Fruit fly (Drosophila melanogaster): ENCODE data around the gene CG43373.

The CG43373 gene

DNA sequence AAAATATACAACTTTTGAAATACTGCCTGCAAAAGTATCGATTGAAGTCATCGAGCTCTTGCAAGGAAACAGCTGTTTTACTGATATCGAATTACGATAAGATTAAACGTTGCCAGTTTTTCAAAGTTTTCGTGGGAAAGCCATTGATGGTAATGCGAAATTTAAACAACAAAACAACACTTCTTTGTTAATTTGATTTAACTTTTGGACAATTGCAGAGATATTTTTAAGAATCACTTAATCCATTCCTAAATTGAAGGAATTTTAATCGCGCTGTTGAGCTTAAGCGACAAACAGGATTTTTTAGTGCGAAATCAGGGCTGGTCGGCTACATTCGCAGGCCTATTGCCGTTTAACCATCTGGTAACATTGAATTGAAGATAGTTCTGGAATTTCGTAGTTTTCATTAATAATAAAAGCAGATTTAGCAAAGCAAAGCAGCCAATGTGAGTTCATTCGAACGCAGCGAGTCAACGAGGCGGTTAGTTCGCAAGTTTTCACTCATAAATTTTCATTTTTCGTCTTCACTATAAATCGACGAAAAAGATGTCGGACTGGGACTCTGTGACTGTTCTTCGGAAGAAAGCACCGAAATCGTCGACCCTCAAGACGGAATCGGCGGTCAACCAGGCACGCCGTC lies 31.3 kb upstream of the CG43373 start, which contains the start of gene mbf1 (continued):
- TF ChIP-seq Hmr (GFP tag; optimal IDR thresholded peaks at IDR 0.05) (peak; percentile 11), CG17359 (tag; optimal IDR thresholded peaks at IDR 0.05) (no peak), Xbp1 (GFP tag; optimal IDR thresholded peaks at IDR 0.05) (no peak), Hsf (GFP tag; optimal IDR thresholded peaks at IDR 0.05) (peak; percentile 43), sim (GFP tag; IDR thresholded peaks at IDR 0.05) (no peak), Neu2 (GFP tag; optimal IDR thresholded peaks at IDR 0.05; ENCODE audit: borderline replicate concordance) (no peak), az2 (GFP tag; optimal IDR thresholded peaks at IDR 0.05) (no peak), bcd (GFP tag; optimal IDR thresholded peaks at IDR 0.05) (peak; percentile 29), Bdp1 (GFP tag; optimal IDR thresholded peaks at IDR 0.05) (no peak), CG18262 (tag; optimal IDR thresholded peaks at IDR 0.05) (peak; percentile 5), CG18599 (GFP tag; optimal IDR thresholded peaks at IDR 0.05) (no peak)

DNA sequence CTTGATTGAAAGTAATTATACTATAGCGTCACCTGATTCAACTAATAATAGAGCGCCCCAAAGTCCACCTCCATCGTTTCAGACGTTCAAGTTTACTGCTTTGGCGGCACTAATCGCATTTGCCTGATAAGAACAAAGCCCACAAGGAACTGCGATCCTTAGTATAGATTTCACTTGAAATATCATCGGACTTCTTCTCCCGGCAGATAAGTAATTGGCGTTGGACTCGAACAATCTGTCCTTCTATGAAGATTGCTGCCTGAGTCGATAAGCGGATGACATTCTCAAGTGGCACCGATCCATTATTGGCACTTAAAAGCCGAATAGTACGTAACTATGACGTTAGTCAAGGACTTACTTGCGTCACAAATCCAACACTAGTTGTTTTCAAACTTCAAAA lies 30.1 kb upstream of the CG43373 start, which contains the start of gene Mipp1:
TSS of gene Mipp1 (minus strand) at position 101 of the 400 bp plus-strand sequence.
- TF ChIP-seq grn (GFP tag; optimal IDR thresholded peaks at IDR 0.05) (peak; percentile 33), exex (tag; optimal IDR thresholded peaks at IDR 0.05) (peak; percentile 77)

DNA sequence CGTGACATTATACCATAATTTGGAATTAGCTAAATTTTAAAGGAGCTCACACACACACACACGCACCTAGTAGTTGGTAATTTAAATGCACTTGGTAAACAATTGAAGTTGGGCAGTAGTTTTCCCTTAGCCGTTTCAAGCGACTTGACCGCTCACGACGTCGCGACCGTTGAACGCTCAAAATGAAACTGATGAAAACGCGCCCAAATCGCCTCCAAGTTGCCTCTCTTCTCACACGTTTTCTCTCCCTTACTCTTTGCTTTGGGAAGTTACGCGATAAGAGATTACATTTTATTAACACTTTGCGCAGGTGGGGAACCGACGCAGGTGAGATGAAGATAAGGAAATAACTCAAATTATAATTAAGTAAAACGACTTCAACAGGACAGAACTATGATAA lies 29.0 kb upstream of the CG43373 start:
- peak; percentile 39; the same call in 1 of the 2 replicates for TF ChIP-seq Atf6 (GFP tag; IDR thresholded peaks at IDR 0.05)
- peak; percentile 1 for TF ChIP-seq CHES-1-like (GFP tag; optimal IDR thresholded peaks at IDR 0.05)
- TF ChIP-seq mirr (GFP tag; optimal IDR thresholded peaks at IDR 0.05) = peak; percentile 9
- peak; percentile 60 to 81 for TF ChIP-seq Trl (optimal IDR thresholded peaks at IDR 0.05)
- no peak for TF ChIP-seq Trl (GFP tag; optimal IDR thresholded peaks at IDR 0.05)
- TF ChIP-seq CG15269 (tag; optimal IDR thresholded peaks at IDR 0.05) = peak; percentile 19
- TF ChIP-seq oc (tag; optimal IDR thresholded peaks at IDR 0.05) = peak; percentile 19
- peak; percentile 33 for TF ChIP-seq kni (GFP tag; optimal IDR thresholded peaks at IDR 0.05)
- no peak for TF ChIP-seq sug (tag; optimal IDR thresholded peaks at IDR 0.05)
- TF ChIP-seq Dad (GFP tag; optimal IDR thresholded peaks at IDR 0.05) = no peak
- peak; percentile 16 for TF ChIP-seq Vsx1 (GFP tag; optimal IDR thresholded peaks at IDR 0.05)
- peak; percentile 37 for TF ChIP-seq BtbVII (GFP tag; optimal IDR thresholded peaks at IDR 0.05)
- TF ChIP-seq Bgb (GFP tag; IDR thresholded peaks at IDR 0.05; ENCODE audit: partially characterized antibody) = peak; percentile 51; the same call in 1 of the 2 replicates
- TF ChIP-seq ac (GFP tag; optimal IDR thresholded peaks at IDR 0.05) = peak; percentile 33
- peak; percentile 23; the same call in 1 of the 2 replicates for TF ChIP-seq unc-4 (GFP tag; IDR thresholded peaks at IDR 0.05; ENCODE audit: partially characterized antibody)
- TF ChIP-seq HHEX (GFP tag; optimal IDR thresholded peaks at IDR 0.05) = peak; percentile 17
- peak; percentile 70 for TF ChIP-seq Med (GFP tag)
- peak; percentile 17 for TF ChIP-seq CG17359 (tag; optimal IDR thresholded peaks at IDR 0.05)
- TF ChIP-seq CoRest (tag; optimal IDR thresholded peaks at IDR 0.05) = no peak
- 0 out of 3 replicates have a peak, but pooled peaks have one; percentile 26 for TF ChIP-seq CG11695 (GFP tag; IDR thresholded peaks at IDR 0.05)
- TF ChIP-seq CG6791 (GFP tag; IDR thresholded peaks at IDR 0.05; ENCODE audit: partially characterized antibody) = 0 out of 3 replicates have a peak, but pooled peaks have one; percentile 6
- TF ChIP-seq CG14014 (GFP tag; IDR thresholded peaks at IDR 0.05) = peak; percentile 17; the same call in 1 of the 2 replicates
- TF ChIP-seq NFAT (GFP tag; IDR thresholded peaks at IDR 0.05) = peak; percentile 54; the same call in 1 of the 2 replicates
- TF ChIP-seq p53 (GFP tag; optimal IDR thresholded peaks at IDR 0.05) = no peak
- peak; percentile 32; the same call in 1 of the 2 replicates for TF ChIP-seq CG32532 (GFP tag; IDR thresholded peaks at IDR 0.05)
- TF ChIP-seq bbx (GFP tag; IDR thresholded peaks at IDR 0.05; ENCODE audit: partially characterized antibody) = peak; percentile 47; the same call in 1 of the 2 replicates
- TF ChIP-seq vvl (GFP tag; IDR thresholded peaks at IDR 0.05) = peak; percentile 49
- peak; percentile 36 for TF ChIP-seq CG13296 (GFP tag; optimal IDR thresholded peaks at IDR 0.05)
- peak; percentile 99 for TF ChIP-seq CG8359 (GFP tag; optimal IDR thresholded peaks at IDR 0.05; ENCODE audit: borderline replicate concordance)
- TF ChIP-seq Jarid2 (GFP tag; optimal IDR thresholded peaks at IDR 0.05) = peak; percentile 93
- TF ChIP-seq caup (GFP tag; optimal IDR thresholded peaks at IDR 0.05; ENCODE audit: severe bottlenecking) = peak; percentile 2
- peak; percentile 11 for TF ChIP-seq grau (tag; optimal IDR thresholded peaks at IDR 0.05)
- TF ChIP-seq pros (GFP tag; optimal IDR thresholded peaks at IDR 0.05) = peak; percentile 5
